Fruit fly (Drosophila melanogaster): ENCODE measurements around the gene CG12535.

The CG12535 gene

dm6 chrX:3396837-3397495 lies 51.8 kb downstream of the CG12535 start (continued):
- 0 out of 2 replicates have a peak, but pooled peaks have one; percentile 10 for TF ChIP-seq CG4730 (GFP tag; IDR thresholded peaks at IDR 0.05)
- peak; percentile 62 for TF ChIP-seq CG31441 (GFP tag; IDR thresholded peaks at IDR 0.05)
- peak; percentile 47 for TF ChIP-seq CG8388 (GFP tag; optimal IDR thresholded peaks at IDR 0.05)
- no peak for TF ChIP-seq CG2889 (GFP tag; IDR thresholded peaks at IDR 0.05)
- TF ChIP-seq rib (GFP tag; IDR thresholded peaks at IDR 0.05) = no peak
- no peak for TF ChIP-seq da (GFP tag; optimal IDR thresholded peaks at IDR 0.05)
- no peak for TF ChIP-seq pho (GFP tag; optimal IDR thresholded peaks at IDR 0.05)
- no peak for TF ChIP-seq HLH54F (GFP tag; optimal IDR thresholded peaks at IDR 0.05)
- no peak for TF ChIP-seq CG32767 (GFP tag; IDR thresholded peaks at IDR 0.05)
- no peak for TF ChIP-seq toy (GFP tag; IDR thresholded peaks at IDR 0.05)
- TF ChIP-seq CG12391 (tag; optimal IDR thresholded peaks at IDR 0.05) = peak; percentile 66
- TF ChIP-seq H2.0 (GFP tag; IDR thresholded peaks at IDR 0.05) = peak; percentile 39; the same call in 1 of the 2 replicates
- TF ChIP-seq CG17359 (tag; optimal IDR thresholded peaks at IDR 0.05) = peak; percentile 47
- no peak for TF ChIP-seq slp2 (GFP tag; optimal IDR thresholded peaks at IDR 0.05)
- peak; percentile 40 for TF ChIP-seq CG10267 (tag; optimal IDR thresholded peaks at IDR 0.05)
- TF ChIP-seq CG11093 (GFP tag; IDR thresholded peaks at IDR 0.05) = no peak
- TF ChIP-seq CG43689 (GFP tag; IDR thresholded peaks at IDR 0.05) = no peak
- TF ChIP-seq NC2β (GFP tag; optimal IDR thresholded peaks at IDR 0.05) = no peak
- TF ChIP-seq Vsx1 (GFP tag; optimal IDR thresholded peaks at IDR 0.05) = no peak
- 0 out of 2 replicates have a peak, but pooled peaks have one; percentile 29 for TF ChIP-seq ap (GFP tag; IDR thresholded peaks at IDR 0.05)
- TF ChIP-seq CG17912 (GFP tag; optimal IDR thresholded peaks at IDR 0.05) = no peak
- no peak for TF ChIP-seq CG2120 (GFP tag; optimal IDR thresholded peaks at IDR 0.05)
- TF ChIP-seq ssp (GFP tag; IDR thresholded peaks at IDR 0.05) = no peak
- TF ChIP-seq PHDP (tag; optimal IDR thresholded peaks at IDR 0.05) = peak; percentile 54
- TF ChIP-seq CG10321 (GFP tag; IDR thresholded peaks at IDR 0.05) = no peak
- TF ChIP-seq Dp (GFP tag; optimal IDR thresholded peaks at IDR 0.05) = no peak
- peak; percentile 37 for TF ChIP-seq CG15479 (GFP tag; optimal IDR thresholded peaks at IDR 0.05)
- no peak for TF ChIP-seq Lhr (GFP tag; optimal IDR thresholded peaks at IDR 0.05)
- no peak for TF ChIP-seq tx (GFP tag; optimal IDR thresholded peaks at IDR 0.05)
- TF ChIP-seq sqz (GFP tag; optimal IDR thresholded peaks at IDR 0.05) = no peak
- TF ChIP-seq bbx (GFP tag; IDR thresholded peaks at IDR 0.05; ENCODE audit: partially characterized antibody) = no peak
- no peak for TF ChIP-seq CG4820 (GFP tag; optimal IDR thresholded peaks at IDR 0.05)
- no peak for TF ChIP-seq Eip74EF (GFP tag; optimal IDR thresholded peaks at IDR 0.05)
- no peak for TF ChIP-seq Gsc (GFP tag; IDR thresholded peaks at IDR 0.05)
- no peak for TF ChIP-seq Hey (tag; optimal IDR thresholded peaks at IDR 0.05)
- no peak for TF ChIP-seq CG4282 (GFP tag; optimal IDR thresholded peaks at IDR 0.05)
- TF ChIP-seq slbo (GFP tag; IDR thresholded peaks at IDR 0.05) = peak; percentile 60
- no peak for TF ChIP-seq CG5245 (GFP tag; optimal IDR thresholded peaks at IDR 0.05)
- TF ChIP-seq E2f2 (GFP tag; IDR thresholded peaks at IDR 0.05) = no peak
- TF ChIP-seq lmd (GFP tag; IDR thresholded peaks at IDR 0.05) = peak; percentile 61
- peak; percentile 43 for TF ChIP-seq CoRest (tag; optimal IDR thresholded peaks at IDR 0.05)
- peak; percentile 7 for TF ChIP-seq ind (GFP tag; optimal IDR thresholded peaks at IDR 0.05)
- peak; percentile 37; the same call in 1 of the 2 replicates for TF ChIP-seq HLH3B (GFP tag; IDR thresholded peaks at IDR 0.05)
- no peak; the same call in 2 of the 3 replicates for TF ChIP-seq knrl (GFP tag; IDR thresholded peaks at IDR 0.05; ENCODE audit: partially characterized antibody)
- peak; percentile 27; the same call in 1 of the 2 replicates for TF ChIP-seq Drgx (GFP tag; IDR thresholded peaks at IDR 0.05)
- no peak for TF ChIP-seq pan (optimal IDR thresholded peaks at IDR 0.05)
- TF ChIP-seq pan (GFP tag; optimal IDR thresholded peaks at IDR 0.05 in 1 of 2, IDR thresholded peaks at IDR 0.05 in 1 of 2) = peak in 1 of 2 experiments; percentile 65
- no peak for TF ChIP-seq cato (GFP tag; optimal IDR thresholded peaks at IDR 0.05; ENCODE audit: borderline replicate concordance)
- no peak for TF ChIP-seq zfh2 (GFP tag; optimal IDR thresholded peaks at IDR 0.05)
- TF ChIP-seq CG6272 (GFP tag; IDR thresholded peaks at IDR 0.05) = no peak
- no peak for TF ChIP-seq CG10147 (GFP tag; optimal IDR thresholded peaks at IDR 0.05)
